Worm (Caenorhabditis elegans) whole organism, late embryonic: ENCODE measurements around the gene R05H10.3.

Experiments
- ama-1 ChIP-seq: fragments of 150-350 bp; optimal IDR thresholded peaks from 2 replicates; lab custom pipeline; 2014
- ceh-19 ChIP-seq: fragments of 200-800 bp; sonication (Bioruptor generic); optimal IDR thresholded peaks from 2 replicates; lab custom pipeline; 2018; ENCODE audit warnings: mild to moderate bottlenecking, missing genetic modification characterization, missing compliant biosample characterization
- dve-1 ChIP-seq: sonication (generic microtip); optimal IDR thresholded peaks from 2 replicates; lab custom pipeline; 2017; ENCODE audit warnings: antibody characterized with exemption, mild to moderate bottlenecking, missing genetic modification characterization, missing compliant biosample characterization
- fkh-10 ChIP-seq: fragments of 150-350 bp; optimal IDR thresholded peaks from 2 replicates; lab custom pipeline; 2014; ENCODE audit warnings: missing biosample characterization, missing genetic modification reagents, missing genetic modification characterization
- nfya-1 ChIP-seq: sonication (generic microtip); optimal IDR thresholded peaks from 2 replicates; lab custom pipeline; 2017; ENCODE audit warnings: missing genetic modification characterization, mild to moderate bottlenecking, missing compliant biosample characterization, antibody characterized with exemption, moderate library complexity
- pha-4 ChIP-seq: fragments of 150-350 bp; optimal IDR thresholded peaks from 2 replicates; lab custom pipeline; 2018; ENCODE audit warnings: missing biosample characterization, missing genetic modification reagents, missing genetic modification characterization
- pros-1 ChIP-seq: fragments of 150-350 bp; optimal IDR thresholded peaks from 2 replicates; lab custom pipeline; 2014; ENCODE audit warnings: missing biosample characterization, missing genetic modification reagents, missing genetic modification characterization
- sox-2 ChIP-seq: fragments of 200-800 bp; sonication (Bioruptor generic); IDR thresholded peaks from 2 replicates; pipeline ENCODE4 v1.3.6; 2022; ENCODE audit warnings: missing genetic modification reagents, missing genetic modification characterization, missing compliant biosample characterization
- tbx-2 ChIP-seq: sonication (generic microtip); optimal IDR thresholded peaks from 2 replicates; lab custom pipeline; 2016; ENCODE audit warnings: missing genetic modification characterization, missing compliant biosample characterization
- ttx-3 ChIP-seq: sonication (generic microtip); optimal IDR thresholded peaks from 2 replicates; lab custom pipeline; 2016; ENCODE audit warnings: missing genetic modification reagents, missing genetic modification characterization, missing compliant biosample characterization

- TF ChIP-seq sox-2 (GFP tag; lab: Robert Waterston, UW) (no peak), nfya-1 (tag; lab: Kevin White, UChicago) (no peak), pros-1 (no peak), ama-1 (lab: Kevin White, UChicago) (no peak), pha-4 (no peak), fkh-10 (GFP tag; lab: Kevin White, UChicago) (no peak), tbx-2 (tag; lab: Kevin White, UChicago) (no peak), ceh-19 (no peak), ttx-3 (no peak), dve-1 (tag; lab: Kevin White, UChicago) (no peak)
These were observed 28.5 kb upstream of the R05H10.3 start for ce11 chrII:14841253-14841652.
